Fruit fly (Drosophila melanogaster): ENCODE data around the gene CG42813.

- TF ChIP-seq CG17612 (GFP tag; IDR thresholded peaks at IDR 0.05) (0 out of 2 replicates have a peak, but pooled peaks have one; percentile 26), CG18262 (tag; optimal IDR thresholded peaks at IDR 0.05) (peak; percentile 74), BEAF-32 (GFP tag; optimal IDR thresholded peaks at IDR 0.05) (peak; percentile 83)
These were observed 25.0 kb upstream of the CG42813 start, which contains the start of gene pll for dm6 chr3R:27253136-27253920.
